Fruit fly (Drosophila melanogaster) Kc167 (cell line): ENCODE measurements around the gene MFS3.

Experiments
- Myc ChIP-seq: fragments of >200 bp; optimal IDR thresholded peaks from 2 replicates; lab custom pipeline; 2017; ENCODE audit warnings: missing external identifiers
- Sin3A ChIP-seq: fragments of >200 bp; optimal IDR thresholded peaks from 2 replicates; lab custom pipeline; 2018; ENCODE audit warnings: missing external identifiers
- h ChIP-seq: fragments of >200 bp; optimal IDR thresholded peaks from 3 replicates; lab custom pipeline; 2018; ENCODE audit warnings: missing external identifiers
- insv ChIP-seq: fragments of >200 bp; optimal IDR thresholded peaks from 3 replicates; lab custom pipeline; 2018; ENCODE audit warnings: missing external identifiers
- psq ChIP-seq: fragments of >200 bp; optimal IDR thresholded peaks from 2 replicates; lab custom pipeline; 2017; ENCODE audit warnings: missing external identifiers
- ttk ChIP-seq: sonication (Bioruptor generic); optimal IDR thresholded peaks from 2 replicates; lab custom pipeline; 2017; ENCODE audit warnings: missing external identifiers

dm6 chr2L:1144371-1145360 lies 1.7 kb downstream of the MFS3 start:
- TF ChIP-seq Sin3A (lab: Kevin White, UChicago) (no peak), ttk (lab: Kevin White, UChicago) (no peak), Myc (lab: Kevin White, UChicago) (no peak), psq (lab: Kevin White, UChicago) (no peak), h (no peak), insv (lab: Kevin White, UChicago) (no peak)
